Worm (Caenorhabditis elegans) whole organism, young adult: Measurements from ENCODE around the gene T26G10.1.
A peak's percentile ranks its signal among the peaks of the same experiment; 100 is the strongest.

Experiments used
- B0019.2 ChIP-seq: fragments of 200-800 bp; sonication (Bioruptor generic); conservative IDR thresholded peaks from 2 replicates; pipeline ENCODE4 v1.3.6; 2022; ENCODE audit warnings: missing genetic modification reagents, missing genetic modification characterization, missing compliant biosample characterization
- B0336.3 ChIP-seq: fragments of 200-800 bp; sonication (Bioruptor generic); IDR thresholded peaks from 2 replicates; pipeline ENCODE4 v1.3.6; 2022; ENCODE audit warnings: missing genetic modification characterization, missing compliant biosample characterization
- C06A6.2 ChIP-seq: fragments of 200-800 bp; sonication (Bioruptor generic); conservative IDR thresholded peaks from 2 replicates; pipeline ENCODE4 v1.3.6; 2022; ENCODE audit warnings: missing genetic modification characterization, missing compliant biosample characterization
- C17E4.6 ChIP-seq: fragments of 200-800 bp; sonication (Bioruptor generic); IDR thresholded peaks from 2 replicates; pipeline ENCODE4 v1.3.6; 2022; ENCODE audit warnings: missing genetic modification reagents, missing genetic modification characterization, missing compliant biosample characterization
- F22D6.2 ChIP-seq: sonication (generic microtip); optimal IDR thresholded peaks from 2 replicates; lab custom pipeline; 2016; ENCODE audit warnings: mild to moderate bottlenecking, missing genetic modification characterization, missing compliant biosample characterization
- F23B12.7 ChIP-seq: sonication (generic microtip); optimal IDR thresholded peaks from 2 replicates; lab custom pipeline; 2017; ENCODE audit warnings: missing genetic modification characterization, mild to moderate bottlenecking, missing compliant biosample characterization, antibody characterized with exemption, moderate library complexity; ENCODE audit not compliant: insufficient read depth
- F39B2.1 ChIP-seq: fragments of 200-800 bp; sonication (Bioruptor generic); IDR thresholded peaks from 2 replicates; pipeline ENCODE4 v1.3.6; 2022; ENCODE audit warnings: missing genetic modification reagents, missing genetic modification characterization, missing compliant biosample characterization
- F49E8.2 ChIP-seq: sonication (generic microtip); optimal IDR thresholded peaks from 3 replicates; lab custom pipeline; 2017; ENCODE audit warnings: missing genetic modification characterization, mild to moderate bottlenecking, missing compliant biosample characterization, antibody characterized with exemption, moderate library complexity; ENCODE audit not compliant: insufficient read depth
- F52B5.7 ChIP-seq: sonication (generic microtip); optimal IDR thresholded peaks from 2 replicates; lab custom pipeline; 2016; ENCODE audit warnings: mild to moderate bottlenecking, missing genetic modification characterization, missing compliant biosample characterization
- F57A8.1 ChIP-seq: fragments of 200-800 bp; sonication (Bioruptor generic); optimal IDR thresholded peaks from 2 replicates; lab custom pipeline; 2018; ENCODE audit warnings: mild to moderate bottlenecking, missing genetic modification characterization, moderate library complexity, missing compliant biosample characterization
- T26A5.8 ChIP-seq: sonication (generic microtip); optimal IDR thresholded peaks from 2 replicates; lab custom pipeline; 2016; ENCODE audit warnings: missing genetic modification characterization, missing compliant biosample characterization
- Y95B8A.8 ChIP-seq: fragments of 200-800 bp; sonication (Bioruptor generic); IDR thresholded peaks from 2 replicates; pipeline ENCODE4 v1.3.6; 2022; ENCODE audit warnings: missing genetic modification reagents, missing genetic modification characterization, missing compliant biosample characterization
- akir-1 ChIP-seq: fragments of 200-800 bp; sonication (Bioruptor generic); optimal IDR thresholded peaks from 2 replicates; lab custom pipeline; 2018; ENCODE audit warnings: mild to moderate bottlenecking, missing genetic modification characterization, moderate library complexity, missing compliant biosample characterization
- atf-7 ChIP-seq: sonication (generic microtip); optimal IDR thresholded peaks from 2 replicates; lab custom pipeline; 2017; ENCODE audit warnings: mild to moderate bottlenecking, missing genetic modification characterization, missing compliant biosample characterization
- athp-1 ChIP-seq: sonication (generic microtip); optimal IDR thresholded peaks from 2 replicates; lab custom pipeline; 2017; ENCODE audit warnings: mild to moderate bottlenecking, missing genetic modification characterization, missing compliant biosample characterization
- attf-3 ChIP-seq: fragments of 200-800 bp; sonication (Bioruptor generic); conservative IDR thresholded peaks from 2 replicates; pipeline ENCODE4 v1.3.6; 2022; ENCODE audit warnings: missing genetic modification reagents, missing genetic modification characterization, missing compliant biosample characterization
- bed-2 ChIP-seq: fragments of 200-800 bp; sonication (Bioruptor generic); IDR thresholded peaks from 2 replicates; pipeline ENCODE4 v1.3.6; 2022; ENCODE audit warnings: missing genetic modification reagents, missing genetic modification characterization, missing compliant biosample characterization
- ccch-3 ChIP-seq: fragments of 200-800 bp; sonication (Bioruptor generic); optimal IDR thresholded peaks from 2 replicates; lab custom pipeline; 2018; ENCODE audit warnings: mild to moderate bottlenecking, missing genetic modification characterization, missing compliant biosample characterization
- ceh-27 ChIP-seq: fragments of 200-800 bp; sonication (Bioruptor generic); optimal IDR thresholded peaks from 2 replicates; lab custom pipeline; 2018; ENCODE audit warnings: mild to moderate bottlenecking, missing genetic modification characterization, moderate library complexity, missing compliant biosample characterization
- ceh-79 ChIP-seq: sonication (generic microtip); optimal IDR thresholded peaks from 2 replicates; lab custom pipeline; 2017; ENCODE audit warnings: mild to moderate bottlenecking, missing genetic modification characterization, missing compliant biosample characterization
- ceh-91 ChIP-seq: fragments of 200-800 bp; sonication (Bioruptor generic); IDR thresholded peaks from 2 replicates; pipeline ENCODE4 v1.3.6; 2022; ENCODE audit warnings: missing genetic modification reagents, missing genetic modification characterization, missing compliant biosample characterization
- dox-1 ChIP-seq: fragments of 200-800 bp; sonication (Bioruptor generic); IDR thresholded peaks from 2 replicates; pipeline ENCODE4 v1.3.6; 2022; ENCODE audit warnings: missing genetic modification reagents, missing genetic modification characterization, missing compliant biosample characterization
- egl-44 ChIP-seq: fragments of 200-800 bp; sonication (Bioruptor generic); IDR thresholded peaks from 2 replicates; pipeline ENCODE4 v1.3.6; 2022; ENCODE audit warnings: missing genetic modification reagents, missing genetic modification characterization, missing compliant biosample characterization
- egrh-3 ChIP-seq: fragments of 200-800 bp; sonication (Bioruptor generic); IDR thresholded peaks from 2 replicates; pipeline ENCODE4 v1.3.6; 2022; ENCODE audit warnings: missing genetic modification reagents, missing genetic modification characterization, missing compliant biosample characterization
- ekl-4 ChIP-seq: fragments of 200-800 bp; sonication (Bioruptor generic); IDR thresholded peaks from 2 replicates; pipeline ENCODE4 v1.3.6; 2022; ENCODE audit warnings: missing genetic modification reagents, missing genetic modification characterization, missing compliant biosample characterization
- fkh-3 ChIP-seq: sonication (generic microtip); optimal IDR thresholded peaks from 2 replicates; lab custom pipeline; 2016; ENCODE audit warnings: mild to moderate bottlenecking, missing genetic modification characterization, missing compliant biosample characterization
- gei-17 ChIP-seq: fragments of 200-800 bp; sonication (Bioruptor generic); optimal IDR thresholded peaks from 2 replicates; lab custom pipeline; 2018; ENCODE audit warnings: mild to moderate bottlenecking, missing genetic modification characterization, missing compliant biosample characterization
- him-1 ChIP-seq: sonication (generic microtip); optimal IDR thresholded peaks from 2 replicates; lab custom pipeline; 2016; ENCODE audit warnings: missing genotype, missing genetic modification reagents, missing genetic modification characterization, missing compliant biosample characterization
- hlh-12 ChIP-seq: sonication (generic microtip); optimal IDR thresholded peaks from 2 replicates; lab custom pipeline; 2016; ENCODE audit warnings: missing genetic modification characterization, missing compliant biosample characterization
- hmg-1.2 ChIP-seq: fragments of 200-800 bp; sonication (Bioruptor generic); IDR thresholded peaks from 2 replicates; pipeline ENCODE4 v1.3.6; 2022; ENCODE audit warnings: missing genetic modification reagents, missing genetic modification characterization, missing compliant biosample characterization
- hsf-1 ChIP-seq: fragments of 200-800 bp; sonication (Bioruptor generic); IDR thresholded peaks from 2 replicates; pipeline ENCODE4 v1.3.6; 2022; ENCODE audit warnings: missing genetic modification reagents, missing genetic modification characterization, missing compliant biosample characterization
- lin-54 ChIP-seq: fragments of 200-800 bp; sonication (Bioruptor generic); optimal IDR thresholded peaks from 2 replicates; lab custom pipeline; 2018; ENCODE audit warnings: mild to moderate bottlenecking, missing genetic modification characterization, missing compliant biosample characterization
- lsy-27 ChIP-seq: sonication (generic microtip); optimal IDR thresholded peaks from 2 replicates; lab custom pipeline; 2017; ENCODE audit warnings: missing genetic modification characterization, mild to moderate bottlenecking, missing compliant biosample characterization, antibody characterized with exemption, missing genotype, borderline replicate concordance; ENCODE audit not compliant: insufficient read depth
- madf-10 ChIP-seq: sonication (generic microtip); optimal IDR thresholded peaks from 2 replicates; lab custom pipeline; 2016; ENCODE audit warnings: mild to moderate bottlenecking, missing genetic modification characterization, missing compliant biosample characterization
- madf-3 ChIP-seq: fragments of 200-800 bp; sonication (Bioruptor generic); IDR thresholded peaks from 2 replicates; pipeline ENCODE4 v1.3.6; 2022; ENCODE audit warnings: missing genetic modification reagents, missing genetic modification characterization, missing compliant biosample characterization
- mel-28 ChIP-seq: sonication (generic microtip); optimal IDR thresholded peaks from 2 replicates; lab custom pipeline; 2016; ENCODE audit warnings: borderline replicate concordance, mild to moderate bottlenecking, missing genetic modification characterization, missing compliant biosample characterization
- nfya-1 ChIP-seq: sonication (generic microtip); optimal IDR thresholded peaks from 2 replicates; lab custom pipeline; 2017; ENCODE audit warnings: antibody characterized with exemption, missing compliant biosample characterization, missing genetic modification characterization, borderline replicate concordance; ENCODE audit not compliant: insufficient read depth
- nhr-27 ChIP-seq: fragments of 200-800 bp; sonication (Bioruptor generic); optimal IDR thresholded peaks from 2 replicates; lab custom pipeline; 2018; ENCODE audit warnings: mild to moderate bottlenecking, missing genetic modification characterization, moderate library complexity, missing compliant biosample characterization
- nhr-80 ChIP-seq: sonication (generic microtip); optimal IDR thresholded peaks from 2 replicates; lab custom pipeline; 2016; ENCODE audit warnings: missing genetic modification characterization, missing compliant biosample characterization
- nhr-90 ChIP-seq: sonication (generic microtip); optimal IDR thresholded peaks from 2 replicates; lab custom pipeline; 2016; ENCODE audit warnings: missing genotype, mild to moderate bottlenecking, missing genetic modification characterization, missing compliant biosample characterization
- pbrm-1 ChIP-seq: fragments of 200-800 bp; sonication (Bioruptor generic); IDR thresholded peaks from 2 replicates; pipeline ENCODE4 v1.3.6; 2022; ENCODE audit warnings: missing genetic modification reagents, missing genetic modification characterization, missing compliant biosample characterization
- rcor-1 ChIP-seq: fragments of 200-800 bp; sonication (Bioruptor generic); IDR thresholded peaks from 2 replicates; pipeline ENCODE4 v1.3.6; 2022; ENCODE audit warnings: missing genetic modification reagents, missing genetic modification characterization, missing compliant biosample characterization
- rpc-1 ChIP-seq, 2 experiments: fragments of 150-350 bp in 1 of 2; sonication (generic microtip) in 1 of 2; optimal IDR thresholded peaks; 2 replicates each; lab custom pipeline; 2014 to 2018; ENCODE audit warnings: missing biosample characterization in 1 of 2, missing genetic modification characterization in 1 of 2, missing genetic modification reagents in 1 of 2, missing genotype in 1 of 2
- sdz-38 ChIP-seq: sonication (generic microtip); optimal IDR thresholded peaks from 2 replicates; lab custom pipeline; 2016; ENCODE audit warnings: missing genotype, missing genetic modification characterization, missing compliant biosample characterization
- snpc-1.1 ChIP-seq: sonication (generic microtip); optimal IDR thresholded peaks from 2 replicates; lab custom pipeline; 2017; ENCODE audit warnings: missing genetic modification characterization, mild to moderate bottlenecking, missing compliant biosample characterization, antibody characterized with exemption, moderate library complexity, missing genotype, missing genetic modification reagents; ENCODE audit not compliant: insufficient read depth
- tbp1 ChIP-seq: fragments of 200-800 bp; sonication (Bioruptor generic); optimal IDR thresholded peaks from 2 replicates; lab custom pipeline; 2018; ENCODE audit warnings: mild to moderate bottlenecking, missing genetic modification characterization, missing compliant biosample characterization
- unc-130 ChIP-seq: sonication (generic microtip); optimal IDR thresholded peaks from 2 replicates; lab custom pipeline; 2016; ENCODE audit warnings: missing genetic modification reagents, missing genetic modification characterization, missing compliant biosample characterization
- ztf-26 ChIP-seq: sonication (generic microtip); optimal IDR thresholded peaks from 2 replicates; lab custom pipeline; 2017; ENCODE audit warnings: missing genetic modification characterization, missing compliant biosample characterization

Gene T26G10.1

DNA sequence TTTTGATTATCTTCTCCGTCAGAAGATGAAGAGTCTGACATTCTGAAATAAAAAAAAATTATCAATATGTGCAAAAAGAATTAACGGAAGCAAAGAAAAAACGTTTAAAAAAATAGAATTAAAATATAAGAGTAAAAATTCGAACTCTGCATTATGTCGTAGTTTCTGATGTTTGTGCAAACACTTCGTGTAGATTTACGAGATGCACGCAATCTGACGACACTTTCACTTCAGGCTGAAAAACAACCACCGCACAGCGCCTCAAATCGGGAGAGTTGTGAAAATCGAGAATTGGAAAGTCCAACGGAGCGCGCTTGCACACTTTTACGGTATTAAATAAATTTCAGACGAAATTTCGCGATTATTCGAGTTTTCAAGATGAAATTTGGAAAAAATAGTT is at the start of gene T26G10.1:
TSS of gene T26G10.1 (minus strand) at position 42 of the 400 bp plus-strand sequence.
- TF ChIP-seq attf-3 (GFP tag; lab: Robert Waterston, UW) (peak; percentile 73), nhr-90 (tag; lab: Kevin White, UChicago) (no peak), egl-44 (GFP tag; lab: Robert Waterston, UW) (peak; percentile 7; the same call in 1 of the 2 replicates), bed-2 (GFP tag; lab: Robert Waterston, UW) (no peak), athp-1 (tag; lab: Kevin White, UChicago) (peak; percentile 20), C06A6.2 (GFP tag; lab: Robert Waterston, UW) (no peak), F39B2.1 (no peak), ekl-4 (GFP tag; lab: Robert Waterston, UW) (peak; percentile 87), ceh-91 (peak; percentile 83), F49E8.2 (tag; lab: Kevin White, UChicago) (no peak), pbrm-1 (GFP tag; lab: Robert Waterston, UW) (peak; percentile 80), F57A8.1 (GFP tag; lab: Kevin White, UChicago) (no peak), egrh-3 (GFP tag; lab: Robert Waterston, UW) (0 out of 2 replicates have a peak, but pooled peaks have one; percentile 36), Y95B8A.8 (GFP tag; lab: Robert Waterston, UW) (peak; percentile 60; the same call in 1 of the 2 replicates), B0019.2 (GFP tag; lab: Robert Waterston, UW) (peak; percentile 89), ccch-3 (GFP tag; lab: Kevin White, UChicago) (no peak), F22D6.2 (no peak), hlh-12 (no peak), gei-17 (GFP tag; lab: Kevin White, UChicago) (no peak), atf-7 (no peak), fkh-3 (tag; lab: Kevin White, UChicago) (no peak), C17E4.6 (GFP tag; lab: Robert Waterston, UW) (0 out of 2 replicates have a peak, but pooled peaks have one; percentile 15), dox-1 (peak; percentile 90), snpc-1.1 (tag; lab: Kevin White, UChicago) (peak; percentile 73), him-1 (tag; lab: Kevin White, UChicago) (no peak), akir-1 (no peak), hsf-1 (peak; percentile 68), nhr-27 (tag; lab: Kevin White, UChicago) (no peak), tbp1 (GFP tag; lab: Kevin White, UChicago) (peak; percentile 55), rcor-1 (GFP tag; lab: Robert Waterston, UW) (peak; percentile 86), F23B12.7 (tag; lab: Kevin White, UChicago) (no peak), mel-28 (no peak), B0336.3 (GFP tag; lab: Robert Waterston, UW) (no peak), T26A5.8 (tag; lab: Kevin White, UChicago) (no peak), rpc-1 (optimal IDR thresholded peaks at IDR 0.05; lab: Kevin White, UChicago) (no peak), rpc-1 (tag; optimal IDR thresholded peaks at IDR 0.05; lab: Kevin White, UChicago) (no peak), ceh-27 (GFP tag; lab: Kevin White, UChicago) (peak; percentile 34), lsy-27 (no peak), unc-130 (GFP tag; lab: Kevin White, UChicago) (no peak), nhr-80 (tag; lab: Kevin White, UChicago) (peak; percentile 22), F52B5.7 (no peak), nfya-1 (no peak), ztf-26 (tag; lab: Kevin White, UChicago) (no peak), ceh-79 (tag; lab: Kevin White, UChicago) (no peak), madf-3 (GFP tag; lab: Robert Waterston, UW) (peak; percentile 60; the same call in 1 of the 2 replicates), madf-10 (tag; lab: Kevin White, UChicago) (no peak), hmg-1.2 (GFP tag; lab: Robert Waterston, UW) (peak; percentile 65), lin-54 (GFP tag; lab: Kevin White, UChicago) (peak; percentile 60), sdz-38 (tag; lab: Kevin White, UChicago) (no peak)
